Worm (Caenorhabditis elegans) whole organism, L2 larva: ENCODE measurements around the gene srlf-30.

ENCODE experiments used
- C34F6.9 ChIP-seq: fragments of 150-350 bp; optimal IDR thresholded peaks from 2 replicates; lab custom pipeline; 2014; ENCODE audit warnings: missing biosample characterization, missing genetic modification characterization
- F13H6.1 ChIP-seq: sonication (generic microtip); optimal IDR thresholded peaks from 2 replicates; lab custom pipeline; 2016; ENCODE audit warnings: missing genetic modification characterization, missing compliant biosample characterization
- R02D3.7 ChIP-seq: fragments of 150-350 bp; optimal IDR thresholded peaks from 2 replicates; lab custom pipeline; 2014; ENCODE audit warnings: missing biosample characterization, missing genetic modification characterization
- Y55F3AM.14 ChIP-seq: fragments of 200-800 bp; sonication (Bioruptor generic); optimal IDR thresholded peaks from 2 replicates; lab custom pipeline; 2018; ENCODE audit warnings: mild to moderate bottlenecking, missing genetic modification characterization, missing compliant biosample characterization
- ZK546.5 ChIP-seq: sonication (generic microtip); optimal IDR thresholded peaks from 2 replicates; lab custom pipeline; 2017; ENCODE audit warnings: missing biosample characterization, missing genetic modification characterization
- alr-1 ChIP-seq: fragments of 150-350 bp; optimal IDR thresholded peaks from 2 replicates; lab custom pipeline; 2014; ENCODE audit warnings: missing biosample characterization, missing genetic modification characterization
- ama-1 ChIP-seq: fragments of 150-350 bp; optimal IDR thresholded peaks from 2 replicates; lab custom pipeline; 2018; ENCODE audit warnings: inconsistent platforms
- blmp-1 ChIP-seq: sonication (generic microtip); optimal IDR thresholded peaks from 2 replicates; lab custom pipeline; 2017; ENCODE audit warnings: missing genetic modification characterization, mild to moderate bottlenecking, missing compliant biosample characterization, antibody characterized with exemption, moderate library complexity; ENCODE audit not compliant: insufficient read depth
- ceh-16 ChIP-seq: fragments of 150-350 bp; optimal IDR thresholded peaks from 2 replicates; lab custom pipeline; 2014; ENCODE audit warnings: missing biosample characterization, missing genetic modification characterization
- ceh-82 ChIP-seq: fragments of 150-350 bp; optimal IDR thresholded peaks from 2 replicates; lab custom pipeline; 2014; ENCODE audit warnings: missing biosample characterization, missing genetic modification characterization
- crh-2 ChIP-seq: sonication (generic microtip); optimal IDR thresholded peaks from 2 replicates; lab custom pipeline; 2017; ENCODE audit warnings: missing biosample characterization, missing genetic modification characterization
- dmd-4 ChIP-seq: sonication (generic microtip); optimal IDR thresholded peaks from 2 replicates; lab custom pipeline; 2017; ENCODE audit warnings: missing biosample characterization, missing genetic modification characterization
- egl-27 ChIP-seq: sonication (generic microtip); optimal IDR thresholded peaks from 3 replicates; lab custom pipeline; 2017; ENCODE audit warnings: missing biosample characterization, missing genetic modification reagents, missing genetic modification characterization
- elt-1 ChIP-seq: fragments of 150-350 bp; optimal IDR thresholded peaks from 2 replicates; lab custom pipeline; 2014; ENCODE audit warnings: missing biosample characterization, missing genetic modification characterization
- elt-3 ChIP-seq: sonication (generic microtip); optimal IDR thresholded peaks from 2 replicates; lab custom pipeline; 2017; ENCODE audit warnings: missing biosample characterization, missing genetic modification characterization
- fos-1 ChIP-seq: fragments of 150-350 bp; optimal IDR thresholded peaks from 2 replicates; lab custom pipeline; 2014; ENCODE audit warnings: missing biosample characterization, missing genetic modification characterization
- lin-11 ChIP-seq: fragments of 150-350 bp; sonication (generic microtip); optimal IDR thresholded peaks from 2 replicates; lab custom pipeline; 2014; ENCODE audit warnings: missing biosample characterization, missing genetic modification characterization, inconsistent platforms, mixed read lengths
- lin-13 ChIP-seq: fragments of 150-350 bp; optimal IDR thresholded peaks from 2 replicates; lab custom pipeline; 2014; ENCODE audit warnings: missing biosample characterization, missing genetic modification reagents, missing genetic modification characterization
- lsy-2 ChIP-seq, 2 experiments: fragments of 150-350 bp in 1 of 2; sonication (generic microtip) in 1 of 2; optimal IDR thresholded peaks; 2 replicates each; lab custom pipeline; 2014 to 2017; ENCODE audit warnings: missing biosample characterization in 2 of 2, missing genetic modification characterization in 2 of 2
- mab-5 ChIP-seq: fragments of 150-350 bp; optimal IDR thresholded peaks from 2 replicates; lab custom pipeline; 2014; ENCODE audit warnings: missing biosample characterization, missing genetic modification characterization
- nhr-10 ChIP-seq: sonication (generic microtip); optimal IDR thresholded peaks from 2 replicates; lab custom pipeline; 2017; ENCODE audit warnings: missing biosample characterization, missing genetic modification characterization
- nhr-12 ChIP-seq: fragments of 150-350 bp; optimal IDR thresholded peaks from 2 replicates; lab custom pipeline; 2014; ENCODE audit warnings: missing biosample characterization, missing genetic modification characterization
- nhr-129 ChIP-seq: fragments of 150-350 bp; optimal IDR thresholded peaks from 2 replicates; lab custom pipeline; 2014; ENCODE audit warnings: missing biosample characterization, missing genetic modification characterization
- nhr-23 ChIP-seq: fragments of 150-350 bp; optimal IDR thresholded peaks from 2 replicates; lab custom pipeline; 2014; ENCODE audit warnings: missing biosample characterization, missing genetic modification reagents, missing genetic modification characterization
- nhr-25 ChIP-seq: fragments of 150-350 bp; sonication (generic microtip); optimal IDR thresholded peaks from 3 replicates; lab custom pipeline; 2014; ENCODE audit warnings: missing biosample characterization, missing genetic modification characterization
- nhr-77 ChIP-seq: fragments of 150-350 bp; optimal IDR thresholded peaks from 2 replicates; lab custom pipeline; 2014; ENCODE audit warnings: missing biosample characterization, missing genetic modification characterization
- peb-1 ChIP-seq: fragments of 150-350 bp; optimal IDR thresholded peaks from 2 replicates; lab custom pipeline; 2014; ENCODE audit warnings: missing biosample characterization, missing genetic modification characterization
- sem-4 ChIP-seq: fragments of 150-350 bp; optimal IDR thresholded peaks from 2 replicates; lab custom pipeline; 2014; ENCODE audit warnings: missing biosample characterization, missing genetic modification reagents, missing genetic modification characterization
- sma-3 ChIP-seq: sonication (generic microtip); optimal IDR thresholded peaks from 2 replicates; lab custom pipeline; 2016; ENCODE audit warnings: missing genetic modification reagents, missing genetic modification characterization, missing compliant biosample characterization
- sma-9 ChIP-seq, 2 experiments: fragments of 150-350 bp in 1 of 2; sonication (generic microtip) in 1 of 2; optimal IDR thresholded peaks; 2 replicates each; lab custom pipeline; 2014 to 2016; ENCODE audit warnings: missing genetic modification characterization in 2 of 2, mild to moderate bottlenecking in 1 of 2, missing biosample characterization in 1 of 2, missing compliant biosample characterization in 1 of 2, missing genetic modification reagents in 1 of 2, moderate library complexity in 1 of 2
- unc-39 ChIP-seq: fragments of 150-350 bp; optimal IDR thresholded peaks from 2 replicates; lab custom pipeline; 2014; ENCODE audit warnings: missing biosample characterization, missing genetic modification characterization
- unc-55 ChIP-seq: fragments of 150-350 bp; sonication (generic microtip); optimal IDR thresholded peaks from 3 replicates; lab custom pipeline; 2014; ENCODE audit warnings: missing biosample characterization, missing genetic modification reagents, missing genetic modification characterization
- unc-62 ChIP-seq: fragments of 150-350 bp; optimal IDR thresholded peaks from 2 replicates; lab custom pipeline; 2014; ENCODE audit warnings: missing biosample characterization, missing genetic modification reagents, missing genetic modification characterization
- zag-1 ChIP-seq: fragments of 150-350 bp; optimal IDR thresholded peaks from 2 replicates; lab custom pipeline; 2014; ENCODE audit warnings: missing biosample characterization, missing genetic modification characterization
- ztf-1 ChIP-seq: fragments of 200-800 bp; sonication (Bioruptor generic); conservative IDR thresholded peaks from 2 replicates; pipeline ENCODE4 v1.3.6; 2022; ENCODE audit warnings: missing genetic modification characterization, missing compliant biosample characterization

The srlf-30 gene

DNA sequence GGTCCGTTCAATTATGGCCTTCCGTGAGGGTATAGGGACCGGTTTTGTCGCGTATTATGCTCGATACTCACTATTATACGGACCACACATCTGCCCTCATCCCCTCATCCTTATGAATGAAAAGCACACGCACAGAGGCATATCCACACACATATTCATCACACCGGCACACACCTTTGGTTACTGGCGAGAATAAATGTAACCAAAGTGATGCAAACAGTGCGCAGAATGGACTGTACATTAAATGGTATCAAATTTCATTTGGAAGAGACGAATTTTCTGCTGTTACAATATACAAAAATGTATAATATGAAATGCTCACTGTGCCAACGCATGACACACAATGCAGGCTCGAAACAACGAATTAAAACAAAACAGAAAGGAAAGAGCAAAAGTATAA is 30.5 kb upstream of the srlf-30 start:
- TF ChIP-seq fos-1 (tag; lab: Kevin White, UChicago) = no peak
- no peak for TF ChIP-seq nhr-77 (tag; lab: Kevin White, UChicago)
- no peak for TF ChIP-seq nhr-10 (tag; lab: Kevin White, UChicago)
- TF ChIP-seq lsy-2 (tag; optimal IDR thresholded peaks at IDR 0.05; lab: Kevin White, UChicago) = no peak
- TF ChIP-seq zag-1 (tag; lab: Kevin White, UChicago) = no peak
- no peak for TF ChIP-seq sma-3 (GFP tag; lab: Kevin White, UChicago)
- no peak for TF ChIP-seq ama-1 (lab: Kevin White, UChicago)
- TF ChIP-seq ztf-1 (GFP tag; lab: Robert Waterston, UW) = no peak
- no peak for TF ChIP-seq unc-55 (GFP tag; lab: Kevin White, UChicago)
- no peak for TF ChIP-seq nhr-25
- no peak for TF ChIP-seq R02D3.7
- no peak for TF ChIP-seq lin-11
- TF ChIP-seq ceh-82 = no peak
- no peak for TF ChIP-seq ceh-16 (tag; lab: Kevin White, UChicago)
- no peak for TF ChIP-seq blmp-1 (tag; lab: Kevin White, UChicago)
- no peak for TF ChIP-seq Y55F3AM.14
- TF ChIP-seq dmd-4 (tag; lab: Kevin White, UChicago) = no peak
- no peak for TF ChIP-seq mab-5
- TF ChIP-seq ZK546.5 (tag; lab: Kevin White, UChicago) = no peak
- TF ChIP-seq unc-62 = no peak

ce11 chrIV:10870158-10870557 is 30.0 kb upstream of the srlf-30 start:
- TF ChIP-seq ceh-16 (tag; lab: Kevin White, UChicago) (no peak), ama-1 (lab: Kevin White, UChicago) (no peak), R02D3.7 (no peak), egl-27 (tag; lab: Kevin White, UChicago) (no peak), lsy-2 (tag; optimal IDR thresholded peaks at IDR 0.05; lab: Kevin White, UChicago) (no peak), elt-3 (tag; lab: Kevin White, UChicago) (no peak), sma-3 (GFP tag; lab: Kevin White, UChicago) (no peak), zag-1 (tag; lab: Kevin White, UChicago) (no peak)

DNA sequence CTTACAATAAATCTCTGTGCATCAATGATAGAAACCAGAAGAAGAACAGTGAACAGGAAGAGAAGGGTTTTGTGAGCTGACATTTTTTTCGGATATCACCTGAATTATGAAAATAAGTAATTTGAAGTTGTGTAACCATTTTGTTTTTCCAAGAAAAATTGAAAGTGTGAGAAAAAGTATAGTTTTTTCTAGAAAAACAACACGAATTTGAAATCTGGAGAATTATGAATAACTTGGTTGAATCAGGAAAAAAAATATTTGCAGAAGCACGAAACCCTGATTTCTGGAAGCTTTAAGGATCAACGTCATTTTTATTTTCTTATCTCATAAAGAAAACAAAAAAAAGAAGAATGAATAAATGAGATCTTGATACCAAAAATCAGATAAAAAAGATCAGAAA is 25.7 kb upstream of the srlf-30 start, which contains the start of gene F13E9.12:
TSS of gene F13E9.12 (minus strand) at position 101 of the 400 bp plus-strand sequence.
- no peak for TF ChIP-seq lin-13 (GFP tag; lab: Kevin White, UChicago)
- no peak for TF ChIP-seq nhr-12 (tag; lab: Kevin White, UChicago)
- TF ChIP-seq crh-2 = no peak
- TF ChIP-seq nhr-10 (tag; lab: Kevin White, UChicago) = no peak
- TF ChIP-seq lin-11 = no peak
- no peak for TF ChIP-seq ceh-82
- no peak for TF ChIP-seq elt-1 (tag; lab: Kevin White, UChicago)
- TF ChIP-seq unc-39 (tag; lab: Kevin White, UChicago) = no peak
- TF ChIP-seq nhr-129 (tag; lab: Kevin White, UChicago) = no peak
- TF ChIP-seq mab-5 = no peak
- TF ChIP-seq ceh-16 (tag; lab: Kevin White, UChicago) = no peak
- no peak for TF ChIP-seq lsy-2 (tag; optimal IDR thresholded peaks at IDR 0.05; lab: Kevin White, UChicago)
- TF ChIP-seq sma-9 (GFP tag; optimal IDR thresholded peaks at IDR 0.05; lab: Kevin White, UChicago) = no peak
- TF ChIP-seq sma-9 (tag; optimal IDR thresholded peaks at IDR 0.05; lab: Kevin White, UChicago) = no peak
- TF ChIP-seq F13H6.1 (tag; lab: Kevin White, UChicago) = no peak
- TF ChIP-seq nhr-23 = no peak
- no peak for TF ChIP-seq dmd-4 (tag; lab: Kevin White, UChicago)
- TF ChIP-seq, all 48 proteins: peak for 0

ce11 chrIV:10876844-10877243 is 23.3 kb upstream of the srlf-30 start, which contains the start of gene fipr-14:
Gene fipr-14, plus strand, starts transcription at chrIV:10877144.
- TF ChIP-seq C34F6.9 (tag; lab: Kevin White, UChicago) (no peak), nhr-10 (tag; lab: Kevin White, UChicago) (no peak), sem-4 (tag; lab: Kevin White, UChicago) (no peak), alr-1 (no peak), nhr-77 (tag; lab: Kevin White, UChicago) (no peak), lin-11 (no peak), peb-1 (tag; lab: Kevin White, UChicago) (no peak)
